Worm (Caenorhabditis elegans) whole organism, L4 larva: Measurements from ENCODE around the gene C27B7.7.

Source experiments
- F10B5.3 ChIP-seq: sonication (generic microtip); optimal IDR thresholded peaks from 2 replicates; lab custom pipeline; 2016; ENCODE audit warnings: mild to moderate bottlenecking, missing genetic modification characterization, missing compliant biosample characterization
- F37D6.2 ChIP-seq: sonication (generic microtip); optimal IDR thresholded peaks from 2 replicates; lab custom pipeline; 2016; ENCODE audit warnings: mild to moderate bottlenecking, missing genetic modification characterization, missing compliant biosample characterization
- F44E2.7 ChIP-seq: fragments of 200-800 bp; sonication (Bioruptor generic); IDR thresholded peaks from 2 replicates; pipeline ENCODE4 v2.1.2; 2022; ENCODE audit warnings: missing genetic modification characterization, missing compliant biosample characterization
- F49E8.2 ChIP-seq: sonication (generic microtip); optimal IDR thresholded peaks from 2 replicates; lab custom pipeline; 2016; ENCODE audit warnings: missing compliant biosample characterization, mild to moderate bottlenecking, missing genetic modification characterization, borderline replicate concordance
- T20F7.1 ChIP-seq: fragments of 200-800 bp; sonication (Bioruptor generic); optimal IDR thresholded peaks from 2 replicates; lab custom pipeline; 2018; ENCODE audit warnings: mild to moderate bottlenecking, missing genetic modification characterization, missing compliant biosample characterization
- Y48G9A.11 ChIP-seq: fragments of 200-800 bp; sonication (Bioruptor generic); IDR thresholded peaks from 2 replicates; pipeline ENCODE4 v1.3.6; 2022; ENCODE audit warnings: missing genetic modification reagents, missing genetic modification characterization, missing compliant biosample characterization
- Y5F2A.4 ChIP-seq: fragments of 200-800 bp; sonication (Bioruptor generic); optimal IDR thresholded peaks from 2 replicates; lab custom pipeline; 2018; ENCODE audit warnings: mild to moderate bottlenecking, missing genetic modification characterization, missing compliant biosample characterization
- Y75B8A.6 ChIP-seq: fragments of 200-800 bp; sonication (Bioruptor generic); IDR thresholded peaks from 2 replicates; pipeline ENCODE4 v1.3.6; 2022; ENCODE audit warnings: missing genetic modification reagents, missing genetic modification characterization, missing compliant biosample characterization
- ZK337.2 ChIP-seq: fragments of 200-800 bp; sonication (Bioruptor generic); IDR thresholded peaks from 2 replicates; pipeline ENCODE4 v1.3.6; 2022; ENCODE audit warnings: missing genetic modification reagents, missing genetic modification characterization, missing compliant biosample characterization
- ZK546.5 ChIP-seq, 2 experiments: sonication (generic microtip); optimal IDR thresholded peaks; 2 replicates each; lab custom pipeline; 2017; ENCODE audit warnings: missing biosample characterization in 2 of 2, missing genetic modification characterization in 2 of 2
- aha-1 ChIP-seq: fragments of 150-350 bp; peaks from one replicate; lab custom pipeline; 2014; ENCODE audit warnings: missing biosample characterization, missing genetic modification characterization
- ceh-20 ChIP-seq: fragments of 200-800 bp; sonication (Bioruptor generic); IDR thresholded peaks from 2 replicates; pipeline ENCODE4 v1.3.6; 2022; ENCODE audit warnings: missing genetic modification reagents, missing genetic modification characterization, missing compliant biosample characterization
- ceh-28 ChIP-seq: fragments of 150-350 bp; optimal IDR thresholded peaks from 2 replicates; lab custom pipeline; 2014; ENCODE audit warnings: missing biosample characterization, missing genetic modification reagents, missing genetic modification characterization
- ceh-82 ChIP-seq: sonication (generic microtip); optimal IDR thresholded peaks from 2 replicates; lab custom pipeline; 2017; ENCODE audit warnings: missing biosample characterization, missing genetic modification characterization
- ces-1 ChIP-seq: fragments of 150-350 bp; sonication (generic microtip); optimal IDR thresholded peaks from 4 replicates; lab custom pipeline; 2014; ENCODE audit warnings: missing biosample characterization, missing genetic modification reagents, missing genetic modification characterization
- ctbp-1 ChIP-seq: fragments of 200-800 bp; sonication (Bioruptor generic); IDR thresholded peaks from 2 replicates; pipeline ENCODE4 v1.3.6; 2022; ENCODE audit warnings: missing genetic modification reagents, missing genetic modification characterization, missing compliant biosample characterization
- daf-16 ChIP-seq, 3 experiments: sonication (generic microtip); optimal IDR thresholded peaks; 2 replicates each; lab custom pipeline; 2016 to 2017; ENCODE audit warnings: missing genetic modification characterization in 3 of 3, missing genetic modification reagents in 3 of 3, mild to moderate bottlenecking in 2 of 3, missing compliant biosample characterization in 2 of 3, missing biosample characterization in 1 of 3, moderate library complexity in 1 of 3
- daf-19 ChIP-seq: fragments of 200-800 bp; sonication (Bioruptor generic); conservative IDR thresholded peaks from 2 replicates; pipeline ENCODE4 v1.3.6; 2022; ENCODE audit warnings: missing genetic modification characterization, missing compliant biosample characterization
- dmd-8 ChIP-seq: fragments of 200-800 bp; sonication (Bioruptor generic); IDR thresholded peaks from 2 replicates; pipeline ENCODE4 v1.3.6; 2022; ENCODE audit warnings: missing genetic modification characterization, missing compliant biosample characterization
- dve-1 ChIP-seq: sonication (generic microtip); optimal IDR thresholded peaks from 2 replicates; lab custom pipeline; 2017; ENCODE audit warnings: antibody characterized with exemption, mild to moderate bottlenecking, missing genetic modification characterization, missing compliant biosample characterization; ENCODE audit not compliant: insufficient read depth
- fkh-10 ChIP-seq: fragments of 150-350 bp; optimal IDR thresholded peaks from 2 replicates; lab custom pipeline; 2014; ENCODE audit warnings: missing biosample characterization, missing genetic modification reagents, missing genetic modification characterization
- fos-1 ChIP-seq: fragments of 150-350 bp; optimal IDR thresholded peaks from 2 replicates; lab custom pipeline; 2014; ENCODE audit warnings: missing biosample characterization, missing genetic modification characterization
- hlh-30 ChIP-seq: sonication (generic microtip); optimal IDR thresholded peaks from 2 replicates; lab custom pipeline; 2017; ENCODE audit warnings: antibody characterized with exemption, mild to moderate bottlenecking, missing genetic modification characterization, missing compliant biosample characterization; ENCODE audit not compliant: insufficient read depth
- lin-15B ChIP-seq: fragments of 150-350 bp; sonication (generic microtip); optimal IDR thresholded peaks from 3 replicates; lab custom pipeline; 2014; ENCODE audit warnings: missing biosample characterization, missing genetic modification characterization
- lin-38 ChIP-seq: fragments of 200-800 bp; sonication (Bioruptor generic); IDR thresholded peaks from 2 replicates; pipeline ENCODE4 v1.3.6; 2022; ENCODE audit warnings: missing genetic modification reagents, missing genetic modification characterization, missing compliant biosample characterization
- lir-3 ChIP-seq: sonication (generic microtip); optimal IDR thresholded peaks from 2 replicates; lab custom pipeline; 2016; ENCODE audit warnings: mild to moderate bottlenecking, missing genetic modification characterization, missing compliant biosample characterization
- madf-5 ChIP-seq, 2 experiments: fragments of 200-800 bp; sonication (Bioruptor generic); IDR thresholded peaks; 2 replicates each; pipeline ENCODE4 v1.3.6; 2022; ENCODE audit warnings: missing compliant biosample characterization in 2 of 2, missing genetic modification characterization in 2 of 2
- mep-1 ChIP-seq: fragments of 150-350 bp; sonication (generic microtip); optimal IDR thresholded peaks from 3 replicates; lab custom pipeline; 2014; ENCODE audit warnings: missing biosample characterization, missing genetic modification characterization
- mes-2 ChIP-seq: sonication (generic microtip); optimal IDR thresholded peaks from 2 replicates; lab custom pipeline; 2016; ENCODE audit warnings: missing genotype, mild to moderate bottlenecking, missing genetic modification characterization, missing compliant biosample characterization; ENCODE audit not compliant: poor library complexity, severe bottlenecking
- nhr-102 ChIP-seq: sonication (generic microtip); optimal IDR thresholded peaks from 2 replicates; lab custom pipeline; 2016; ENCODE audit warnings: mild to moderate bottlenecking, missing genetic modification characterization, moderate library complexity, missing compliant biosample characterization
- nhr-11 ChIP-seq: fragments of 150-350 bp; optimal IDR thresholded peaks from 2 replicates; lab custom pipeline; 2014; ENCODE audit warnings: missing biosample characterization, missing genetic modification characterization
- nhr-25 ChIP-seq: sonication (generic microtip); optimal IDR thresholded peaks from 2 replicates; lab custom pipeline; 2017; ENCODE audit warnings: missing genetic modification characterization, mild to moderate bottlenecking, missing compliant biosample characterization, antibody characterized with exemption, moderate library complexity, borderline replicate concordance; ENCODE audit not compliant: insufficient read depth
- nhr-41 ChIP-seq: fragments of 200-800 bp; sonication (Bioruptor generic); IDR thresholded peaks from 2 replicates; pipeline ENCODE4 v1.3.6; 2022; ENCODE audit warnings: missing genetic modification reagents, missing genetic modification characterization, missing compliant biosample characterization
- nhr-42 ChIP-seq: fragments of 200-800 bp; sonication (Bioruptor generic); IDR thresholded peaks from 2 replicates; pipeline ENCODE4 v1.3.6; 2022; ENCODE audit warnings: missing genetic modification characterization, missing compliant biosample characterization
- nhr-6 ChIP-seq: fragments of 150-350 bp; optimal IDR thresholded peaks from 2 replicates; lab custom pipeline; 2014; ENCODE audit warnings: missing biosample characterization, missing genetic modification characterization
- nhr-76 ChIP-seq: fragments of 150-350 bp; optimal IDR thresholded peaks from 2 replicates; lab custom pipeline; 2014; ENCODE audit warnings: missing biosample characterization, missing genetic modification characterization
- nhr-77 ChIP-seq: fragments of 150-350 bp; optimal IDR thresholded peaks from 2 replicates; lab custom pipeline; 2014; ENCODE audit warnings: missing biosample characterization, missing genetic modification characterization
- pha-4 ChIP-seq, 2 experiments: fragments of 150-350 bp in 1 of 2; fragments of 200-800 bp in 1 of 2; sonication (Bioruptor generic) in 1 of 2; IDR thresholded peaks in 1 of 2; optimal IDR thresholded peaks in 1 of 2; 2 replicates each; pipeline versions ENCODE4 v1.3.6 to Lab custom; 2014 to 2022; ENCODE audit warnings: missing genetic modification characterization in 2 of 2, missing genetic modification reagents in 2 of 2, missing biosample characterization in 1 of 2, missing compliant biosample characterization in 1 of 2
- rbr-2 ChIP-seq: sonication (generic microtip); optimal IDR thresholded peaks from 2 replicates; lab custom pipeline; 2016; ENCODE audit warnings: missing genotype, missing genetic modification characterization, missing compliant biosample characterization
- saeg-2 ChIP-seq: fragments of 200-800 bp; sonication (Bioruptor generic); IDR thresholded peaks from 2 replicates; pipeline ENCODE4 v1.3.6; 2022; ENCODE audit warnings: missing genetic modification reagents, missing genetic modification characterization, missing compliant biosample characterization
- sdz-12 ChIP-seq: fragments of 200-800 bp; sonication (Bioruptor generic); optimal IDR thresholded peaks from 2 replicates; lab custom pipeline; 2018; ENCODE audit warnings: mild to moderate bottlenecking, missing genetic modification characterization, missing compliant biosample characterization
- set-16 ChIP-seq: fragments of 200-800 bp; sonication (Bioruptor generic); IDR thresholded peaks from 2 replicates; pipeline ENCODE4 v1.3.6; 2022; ENCODE audit warnings: missing genetic modification reagents, missing genetic modification characterization, missing compliant biosample characterization
- snpc-1.2 ChIP-seq: fragments of 200-800 bp; sonication (Bioruptor generic); IDR thresholded peaks from 2 replicates; pipeline ENCODE4 v1.3.6; 2022; ENCODE audit warnings: missing genetic modification reagents, missing genetic modification characterization, missing compliant biosample characterization
- spr-3 ChIP-seq: fragments of 200-800 bp; sonication (Bioruptor generic); optimal IDR thresholded peaks from 2 replicates; lab custom pipeline; 2018; ENCODE audit warnings: mild to moderate bottlenecking, missing genetic modification characterization, missing compliant biosample characterization
- tra-1 ChIP-seq: fragments of 200-800 bp; sonication (Bioruptor generic); IDR thresholded peaks from 2 replicates; pipeline ENCODE4 v1.3.6; 2022; ENCODE audit warnings: missing genetic modification reagents, missing genetic modification characterization, missing compliant biosample characterization
- unc-62 ChIP-seq, 3 experiments: fragments of 150-350 bp in 1 of 3; sonication (generic microtip); optimal IDR thresholded peaks in 2 of 3; peaks in 1 of 3; 1 replicate in 1 of 3; 2 replicates in 2 of 3; lab custom pipeline; 2014 to 2017; ENCODE audit warnings: missing biosample characterization in 3 of 3, missing genetic modification characterization in 3 of 3, missing genetic modification reagents in 3 of 3, missing genotype in 1 of 3
- vab-7 ChIP-seq: fragments of 200-800 bp; sonication (Bioruptor generic); IDR thresholded peaks from 2 replicates; pipeline ENCODE4 v1.3.6; 2022; ENCODE audit warnings: missing genetic modification reagents, missing genetic modification characterization, missing compliant biosample characterization
- zfp-3 ChIP-seq: fragments of 200-800 bp; sonication (Bioruptor generic); conservative IDR thresholded peaks from 2 replicates; pipeline ENCODE4 v1.3.6; 2022; ENCODE audit warnings: missing genetic modification reagents, missing genetic modification characterization, missing compliant biosample characterization
- ztf-11 ChIP-seq: fragments of 150-350 bp; optimal IDR thresholded peaks from 2 replicates; lab custom pipeline; 2014; ENCODE audit warnings: missing biosample characterization, missing genetic modification characterization
- ztf-7 ChIP-seq: fragments of 150-350 bp; optimal IDR thresholded peaks from 2 replicates; lab custom pipeline; 2014; ENCODE audit warnings: missing biosample characterization, missing genetic modification characterization

C27B7.7 gene

ce11 chrIV:8891131-8891530 lies 15.7 kb upstream of the C27B7.7 start, which contains the start of gene spr-2 (continued):
- TF ChIP-seq saeg-2 (GFP tag; lab: Robert Waterston, UW) (no peak), mep-1 (tag; lab: Kevin White, UChicago) (peak; percentile 79), vab-7 (GFP tag; lab: Robert Waterston, UW) (peak; percentile 60), ceh-20 (GFP tag; lab: Robert Waterston, UW) (no peak), madf-5 (GFP tag; IDR thresholded peaks at IDR 0.05; lab: Robert Waterston, UW) (no peak), F49E8.2 (tag; lab: Kevin White, UChicago) (no peak), Y48G9A.11 (no peak), ZK546.5 (tag; optimal IDR thresholded peaks at IDR 0.05; lab: Kevin White, UChicago) (no peak), lin-15B (tag; lab: Kevin White, UChicago) (no peak), zfp-3 (no peak), F44E2.7 (GFP tag; lab: Robert Waterston, UW) (no peak), ceh-82 (no peak), Y75B8A.6 (GFP tag; lab: Robert Waterston, UW) (no peak), fos-1 (tag; lab: Kevin White, UChicago) (no peak), daf-19 (no peak), aha-1 (tag; lab: Kevin White, UChicago) (no peak), sdz-12 (GFP tag; lab: Kevin White, UChicago) (no peak), F10B5.3 (tag; lab: Kevin White, UChicago) (no peak), set-16 (GFP tag; lab: Robert Waterston, UW) (no peak), mes-2 (tag; lab: Kevin White, UChicago) (no peak), nhr-25 (no peak), F37D6.2 (tag; lab: Kevin White, UChicago) (peak; percentile 35), pha-4 (GFP tag; IDR thresholded peaks at IDR 0.05; lab: Robert Waterston, UW) (0 out of 2 replicates have a peak, but pooled peaks have one; percentile 35), pha-4 (tag; optimal IDR thresholded peaks at IDR 0.05; lab: Kevin White, UChicago) (peak; percentile 61), tra-1 (no peak), daf-16 (GFP tag; optimal IDR thresholded peaks at IDR 0.05; lab: Kevin White, UChicago) (peak; percentile 7 to 34), daf-16 (tag; optimal IDR thresholded peaks at IDR 0.05; lab: Kevin White, UChicago) (peak; percentile 62), lin-38 (GFP tag; lab: Robert Waterston, UW) (peak; percentile 75), nhr-102 (tag; lab: Kevin White, UChicago) (peak; percentile 68), hlh-30 (peak; percentile 70), dve-1 (tag; lab: Kevin White, UChicago) (peak; percentile 67), spr-3 (GFP tag; lab: Kevin White, UChicago) (peak; percentile 32), nhr-42 (GFP tag; lab: Robert Waterston, UW) (no peak), nhr-76 (tag; lab: Kevin White, UChicago) (no peak), ztf-7 (tag; lab: Kevin White, UChicago) (peak; percentile 62), ztf-11 (tag; lab: Kevin White, UChicago) (no peak), snpc-1.2 (GFP tag; lab: Robert Waterston, UW) (no peak), rbr-2 (tag; lab: Kevin White, UChicago) (peak; percentile 73), Y5F2A.4 (no peak), ces-1 (GFP tag; lab: Kevin White, UChicago) (no peak), nhr-77 (tag; lab: Kevin White, UChicago) (no peak), nhr-6 (tag; lab: Kevin White, UChicago) (peak; percentile 60), nhr-11 (tag; lab: Kevin White, UChicago) (peak; percentile 65), ceh-28 (tag; lab: Kevin White, UChicago) (no peak), dmd-8 (GFP tag; lab: Robert Waterston, UW) (no peak), ZK337.2 (GFP tag; lab: Robert Waterston, UW) (no peak), fkh-10 (GFP tag; lab: Kevin White, UChicago) (no peak), unc-62 (GFP tag; optimal IDR thresholded peaks at IDR 0.05 in 1 of 2; lab: Kevin White, UChicago) (no peak), unc-62 (tag; optimal IDR thresholded peaks at IDR 0.05; lab: Kevin White, UChicago) (no peak), lir-3 (no peak), T20F7.1 (GFP tag; lab: Kevin White, UChicago) (peak; percentile 79), nhr-41 (GFP tag; lab: Robert Waterston, UW) (no peak), ctbp-1 (GFP tag; lab: Robert Waterston, UW) (no peak)
